Fruit fly (Drosophila melanogaster) whole organism: ENCODE results near the gene Rac1.

Experiments
- CG8478 ChIP-seq: fragments of >200 bp; optimal IDR thresholded peaks from 2 replicates; lab custom pipeline; 2018; ENCODE audit warnings: inconsistent platforms
- Dll ChIP-seq: fragments of >200 bp; optimal IDR thresholded peaks from 2 replicates; lab custom pipeline; 2017
- EcR ChIP-seq, 2 experiments: fragments of >200 bp; optimal IDR thresholded peaks; 2 replicates each; lab custom pipeline; 2017; ENCODE audit warnings: missing biosample characterization in 2 of 2, missing genetic modification characterization in 2 of 2, missing genetic modification reagents in 2 of 2
- pan ChIP-seq: fragments of >200 bp; optimal IDR thresholded peaks from 2 replicates; lab custom pipeline; 2017
- psq ChIP-seq: fragments of >200 bp; optimal IDR thresholded peaks from 2 replicates; lab custom pipeline; 2017
- usp ChIP-seq: fragments of >200 bp; optimal IDR thresholded peaks from 2 replicates; lab custom pipeline; 2017; ENCODE audit warnings: missing biosample characterization, missing genetic modification characterization, mixed read lengths

Rac1 gene

dm6 chr3L:1320931-1321556 lies 18.6 kb upstream of the Rac1 start:
- no peak for TF ChIP-seq EcR (GFP tag; optimal IDR thresholded peaks at IDR 0.05; lab: Kevin White, UChicago)
- TF ChIP-seq psq, result no peak
- TF ChIP-seq pan, result no peak
- TF ChIP-seq CG8478, result no peak
- no peak for TF ChIP-seq usp (GFP tag; lab: Kevin White, UChicago)
- TF ChIP-seq Dll (lab: Kevin White, UChicago), result no peak

dm6 chr3L:1320230-1320930 lies 17.9 kb upstream of the Rac1 start:
- no peak for TF ChIP-seq EcR (GFP tag; optimal IDR thresholded peaks at IDR 0.05; lab: Kevin White, UChicago)

dm6 chr3L:1319097-1319725 lies 16.7 kb upstream of the Rac1 start:
- TF ChIP-seq Dll (lab: Kevin White, UChicago) (no peak), CG8478 (no peak), EcR (GFP tag; optimal IDR thresholded peaks at IDR 0.05; lab: Kevin White, UChicago) (no peak), usp (GFP tag; lab: Kevin White, UChicago) (no peak), psq (no peak), pan (no peak)

dm6 chr3L:1318241-1318640 lies 15.8 kb upstream of the Rac1 start, which contains the start of gene Myo61F:
TSS of gene Myo61F (plus strand) at chr3L:1318480.
- TF ChIP-seq EcR (GFP tag; optimal IDR thresholded peaks at IDR 0.05; lab: Kevin White, UChicago) (no peak), usp (GFP tag; lab: Kevin White, UChicago) (no peak), CG8478 (no peak), pan (no peak), Dll (lab: Kevin White, UChicago) (no peak), psq (no peak)

- TF ChIP-seq pan (no peak), usp (GFP tag; lab: Kevin White, UChicago) (no peak), EcR (GFP tag; optimal IDR thresholded peaks at IDR 0.05; lab: Kevin White, UChicago) (no peak), psq (no peak), CG8478 (no peak), Dll (lab: Kevin White, UChicago) (no peak)
Observed at dm6 chr3L:1313039-1313766, 10.7 kb upstream of the Rac1 start, which contains the start of the genes sturkopf and Herc4. TSS of gene sturkopf (minus strand) at chr3L:1313377. TSS of gene Herc4 (plus strand) at chr3L:1313696.

dm6 chr3L:1307005-1307632 lies 4.6 kb upstream of the Rac1 start, which contains the start of the genes Ctr9 and Nt5a:
TSS of gene Ctr9 (plus strand) at chr3L:1307224.
TSS of gene Nt5a (minus strand) at chr3L:1307418.
- TF ChIP-seq Dll (lab: Kevin White, UChicago), result no peak
- TF ChIP-seq CG8478, result no peak
- no peak for TF ChIP-seq pan
- TF ChIP-seq psq, result no peak
- TF ChIP-seq EcR (GFP tag; optimal IDR thresholded peaks at IDR 0.05; lab: Kevin White, UChicago), result no peak
- TF ChIP-seq usp (GFP tag; lab: Kevin White, UChicago), result no peak

- TF ChIP-seq usp (GFP tag; lab: Kevin White, UChicago) (no peak), psq (no peak), Dll (lab: Kevin White, UChicago) (no peak), CG8478 (no peak)
Observed at dm6 chr3L:1305317-1305716, 2.8 kb upstream of the Rac1 start.

- TF ChIP-seq EcR (GFP tag; optimal IDR thresholded peaks at IDR 0.05; lab: Kevin White, UChicago), result no peak
- TF ChIP-seq Dll (lab: Kevin White, UChicago), result no peak
- no peak for TF ChIP-seq CG8478
- TF ChIP-seq usp (GFP tag; lab: Kevin White, UChicago), result no peak
- no peak for TF ChIP-seq psq
- TF ChIP-seq pan, result no peak
Observed at dm6 chr3L:1302950-1303352, 468 bp upstream of the Rac1 start.

- TF ChIP-seq CG8478 (no peak), EcR (GFP tag; optimal IDR thresholded peaks at IDR 0.05; lab: Kevin White, UChicago) (no peak)
Observed at dm6 chr3L:1300076-1300635, 2.3 kb downstream of the Rac1 start.

dm6 chr3L:1298509-1298908 lies 4.0 kb downstream of the Rac1 start, which contains the start of gene scf:
TSS of gene scf (plus strand) at chr3L:1298672.
- TF ChIP-seq pan (no peak), psq (no peak), usp (GFP tag; lab: Kevin White, UChicago) (no peak), EcR (GFP tag; optimal IDR thresholded peaks at IDR 0.05; lab: Kevin White, UChicago) (no peak), Dll (lab: Kevin White, UChicago) (no peak), CG8478 (no peak)

- no peak for TF ChIP-seq Dll (lab: Kevin White, UChicago)
- TF ChIP-seq pan, result no peak
- no peak for TF ChIP-seq CG8478
- no peak for TF ChIP-seq EcR (GFP tag; optimal IDR thresholded peaks at IDR 0.05; lab: Kevin White, UChicago)
- TF ChIP-seq psq, result no peak
Observed at dm6 chr3L:1295693-1296092, 6.8 kb downstream of the Rac1 start, which contains the start of gene Rabex-5. TSS of gene Rabex-5 (plus strand) at chr3L:1295913.
